Fruit fly (Drosophila melanogaster) whole organism, embryonic: ENCODE results near the gene SecCl.
A peak's percentile ranks its signal among the peaks of the same experiment; 100 is the strongest.

ENCODE experiments used
- Aef1 ChIP-seq: fragments of 200-800 bp; sonication (Bioruptor generic); IDR thresholded peaks from 3 replicates; pipeline ENCODE4 v1.3.6; 2022; ENCODE audit warnings: missing biosample characterization, missing genetic modification characterization
- CG12071 ChIP-seq: fragments of 200-800 bp; sonication (Bioruptor generic); optimal IDR thresholded peaks from 3 replicates; lab custom pipeline; 2018; ENCODE audit warnings: missing biosample characterization, mild to moderate bottlenecking, missing genetic modification characterization
- CG13287 ChIP-seq: fragments of 200-800 bp; sonication (Bioruptor generic); IDR thresholded peaks from 2 replicates; pipeline ENCODE4 v1.3.6; 2022; ENCODE audit warnings: missing biosample characterization, missing genetic modification characterization; ENCODE audit not compliant: partially characterized antibody
- CG14014 ChIP-seq: fragments of 200-800 bp; sonication (Bioruptor generic); IDR thresholded peaks from 2 replicates; pipeline ENCODE4 v1.3.6; 2022; ENCODE audit warnings: missing biosample characterization, missing genetic modification characterization
- CG14860 ChIP-seq: fragments of 200-800 bp; sonication (Bioruptor generic); IDR thresholded peaks from 3 replicates; pipeline ENCODE4 v1.3.6; 2022; ENCODE audit warnings: missing biosample characterization, missing genetic modification characterization; ENCODE audit not compliant: partially characterized antibody
- CG16863 ChIP-seq: fragments of 200-800 bp; sonication (Bioruptor generic); optimal IDR thresholded peaks from 3 replicates; lab custom pipeline; 2016; ENCODE audit warnings: missing biosample characterization, missing genetic modification characterization
- CG2129 ChIP-seq: fragments of 200-800 bp; sonication (Bioruptor generic); IDR thresholded peaks from 2 replicates; pipeline ENCODE4 v1.3.6; 2022; ENCODE audit warnings: missing biosample characterization, missing genetic modification characterization; ENCODE audit not compliant: partially characterized antibody
- CG2875 ChIP-seq: fragments of 200-800 bp; sonication (Bioruptor generic); optimal IDR thresholded peaks from 2 replicates; lab custom pipeline; 2017; ENCODE audit warnings: missing biosample characterization, mild to moderate bottlenecking, missing genetic modification characterization, missing genetic modification reagents
- CG43689 ChIP-seq: fragments of 200-800 bp; sonication (Bioruptor generic); IDR thresholded peaks from 2 replicates; pipeline ENCODE4 v1.3.6; 2022; ENCODE audit warnings: missing biosample characterization, missing genetic modification characterization
- CG6683 ChIP-seq: fragments of 200-800 bp; sonication (Bioruptor generic); optimal IDR thresholded peaks from 2 replicates; lab custom pipeline; 2017; ENCODE audit warnings: missing biosample characterization, mild to moderate bottlenecking, missing genetic modification characterization, missing genetic modification reagents
- CG8089 ChIP-seq: fragments of 200-800 bp; sonication (Bioruptor generic); optimal IDR thresholded peaks from 3 replicates; lab custom pipeline; 2016; ENCODE audit warnings: missing biosample characterization, missing genetic modification characterization
- CG8388 ChIP-seq: fragments of 200-800 bp; sonication (Bioruptor generic); optimal IDR thresholded peaks from 2 replicates; lab custom pipeline; 2019; ENCODE audit warnings: missing biosample characterization, mild to moderate bottlenecking, missing genetic modification characterization, moderate library complexity
- CG8924 ChIP-seq: fragments of 200-800 bp; optimal IDR thresholded peaks from 3 replicates; lab custom pipeline; 2019; ENCODE audit warnings: missing biosample characterization, mild to moderate bottlenecking, missing genetic modification characterization, moderate library complexity
- CG9437 ChIP-seq: fragments of 200-800 bp; sonication (Bioruptor generic); optimal IDR thresholded peaks from 2 replicates; lab custom pipeline; 2018; ENCODE audit warnings: missing biosample characterization, mild to moderate bottlenecking, missing genetic modification characterization
- D ChIP-seq, 2 experiments: fragments of 200-800 bp in 1 of 2; fragments of >200 bp in 1 of 2; sonication (Bioruptor generic) in 1 of 2; optimal IDR thresholded peaks; 2 replicates in 1 of 2; 3 replicates in 1 of 2; lab custom pipeline; 2017; ENCODE audit warnings: mild to moderate bottlenecking in 1 of 2, missing biosample characterization in 1 of 2, missing genetic modification characterization in 1 of 2, missing genetic modification reagents in 1 of 2
- D19A ChIP-seq: fragments of 200-800 bp; optimal IDR thresholded peaks from 3 replicates; lab custom pipeline; 2019; ENCODE audit warnings: missing biosample characterization, mild to moderate bottlenecking, missing genetic modification characterization, moderate library complexity
- Dad ChIP-seq: fragments of 200-800 bp; sonication (Bioruptor generic); optimal IDR thresholded peaks from 3 replicates; lab custom pipeline; 2016; ENCODE audit warnings: missing biosample characterization, missing genetic modification characterization
- Dbx ChIP-seq: fragments of 200-800 bp; sonication (Bioruptor generic); IDR thresholded peaks from 3 replicates; pipeline ENCODE4 v1.3.6; 2022; ENCODE audit warnings: missing biosample characterization, missing genetic modification characterization
- Deaf1 ChIP-seq: fragments of 200-800 bp; optimal IDR thresholded peaks from 3 replicates; lab custom pipeline; 2019; ENCODE audit warnings: missing biosample characterization, mild to moderate bottlenecking, missing genetic modification characterization, moderate library complexity
- Doc3 ChIP-seq: fragments of 200-800 bp; sonication (Bioruptor generic); IDR thresholded peaks from 3 replicates; pipeline ENCODE4 v1.3.6; 2022; ENCODE audit warnings: missing biosample characterization, missing genetic modification characterization; ENCODE audit not compliant: partially characterized antibody
- Elba2 ChIP-seq: fragments of 200-800 bp; sonication (Bioruptor generic); optimal IDR thresholded peaks from 3 replicates; lab custom pipeline; 2016; ENCODE audit warnings: missing biosample characterization, missing genetic modification characterization
- Fer1 ChIP-seq: fragments of 200-800 bp; sonication (Bioruptor generic); optimal IDR thresholded peaks from 2 replicates; lab custom pipeline; 2017; ENCODE audit warnings: missing biosample characterization, mild to moderate bottlenecking, missing genetic modification characterization
- Fer2 ChIP-seq: fragments of 200-800 bp; sonication (Bioruptor generic); optimal IDR thresholded peaks from 2 replicates; lab custom pipeline; 2018; ENCODE audit warnings: missing biosample characterization, mild to moderate bottlenecking, missing genetic modification characterization, moderate library complexity
- Gsc ChIP-seq: fragments of 200-800 bp; sonication (Bioruptor generic); IDR thresholded peaks from 2 replicates; pipeline ENCODE4 v1.3.6; 2022; ENCODE audit warnings: missing biosample characterization, missing genetic modification characterization
- H2.0 ChIP-seq: fragments of 200-800 bp; sonication (Bioruptor generic); IDR thresholded peaks from 2 replicates; pipeline ENCODE4 v1.3.6; 2022; ENCODE audit warnings: missing biosample characterization, missing genetic modification characterization
- HmgZ ChIP-seq: fragments of 200-800 bp; sonication (Bioruptor generic); optimal IDR thresholded peaks from 2 replicates; lab custom pipeline; 2018; ENCODE audit warnings: missing biosample characterization, mild to moderate bottlenecking, missing genetic modification characterization
- Hr51 ChIP-seq, 2 experiments: fragments of 200-800 bp; sonication (Bioruptor generic); optimal IDR thresholded peaks; 2 replicates in 1 of 2; 3 replicates in 1 of 2; lab custom pipeline; 2016 to 2018; ENCODE audit warnings: missing biosample characterization in 2 of 2, missing genetic modification characterization in 2 of 2, mild to moderate bottlenecking in 1 of 2, moderate library complexity in 1 of 2
- Hsf ChIP-seq: fragments of 200-800 bp; sonication (Bioruptor generic); optimal IDR thresholded peaks from 3 replicates; lab custom pipeline; 2016; ENCODE audit warnings: missing biosample characterization, missing genetic modification characterization
- Max ChIP-seq: fragments of 200-800 bp; sonication (Bioruptor generic); optimal IDR thresholded peaks from 2 replicates; lab custom pipeline; 2016; ENCODE audit warnings: missing biosample characterization, mild to moderate bottlenecking, missing genetic modification characterization
- Mrtf ChIP-seq: fragments of 200-800 bp; sonication (Bioruptor generic); IDR thresholded peaks from 3 replicates; pipeline ENCODE4 v1.3.6; 2022; ENCODE audit warnings: missing biosample characterization, missing genetic modification characterization
- Neu2 ChIP-seq: fragments of 200-800 bp; sonication (Bioruptor generic); optimal IDR thresholded peaks from 3 replicates; lab custom pipeline; 2016; ENCODE audit warnings: missing biosample characterization, missing genetic modification characterization, borderline replicate concordance
- Ravus ChIP-seq: fragments of 200-800 bp; sonication (Bioruptor generic); IDR thresholded peaks from 2 replicates; pipeline ENCODE4 v1.3.6; 2022; ENCODE audit warnings: missing biosample characterization, missing genetic modification characterization
- Sin3A ChIP-seq: fragments of >200 bp; optimal IDR thresholded peaks from 2 replicates; lab custom pipeline; 2018
- Sox100B ChIP-seq: fragments of 200-800 bp; sonication (Bioruptor generic); optimal IDR thresholded peaks from 3 replicates; lab custom pipeline; 2018; ENCODE audit warnings: missing biosample characterization, mild to moderate bottlenecking, missing genetic modification characterization
- TFAM ChIP-seq: fragments of 200-800 bp; sonication (Bioruptor generic); optimal IDR thresholded peaks from 2 replicates; lab custom pipeline; 2017; ENCODE audit warnings: missing biosample characterization, missing genetic modification characterization, inconsistent platforms
- Xrp1 ChIP-seq: fragments of 200-800 bp; sonication (Bioruptor generic); IDR thresholded peaks from 2 replicates; pipeline ENCODE4 v1.3.6; 2022; ENCODE audit warnings: missing biosample characterization, missing genetic modification characterization
- abd-A ChIP-seq: fragments of 200-800 bp; sonication (Bioruptor generic); optimal IDR thresholded peaks from 3 replicates; lab custom pipeline; 2019; ENCODE audit warnings: missing biosample characterization, mild to moderate bottlenecking, missing genetic modification characterization, moderate library complexity
- aop ChIP-seq: fragments of 200-800 bp; sonication (Bioruptor generic); IDR thresholded peaks from 2 replicates; pipeline ENCODE4 v1.3.6; 2022; ENCODE audit warnings: missing biosample characterization, missing genetic modification characterization
- crp ChIP-seq, 2 experiments: fragments of 200-800 bp; sonication (Bioruptor generic); optimal IDR thresholded peaks; 2 replicates in 1 of 2; 3 replicates in 1 of 2; lab custom pipeline; 2017; ENCODE audit warnings: missing biosample characterization in 2 of 2, missing genetic modification characterization in 2 of 2, mild to moderate bottlenecking in 1 of 2, moderate library complexity in 1 of 2
- gfzf ChIP-seq: fragments of 200-800 bp; sonication (Bioruptor generic); optimal IDR thresholded peaks from 2 replicates; lab custom pipeline; 2016; ENCODE audit warnings: missing biosample characterization, mild to moderate bottlenecking, missing genetic modification characterization, moderate library complexity
- her ChIP-seq: fragments of 200-800 bp; sonication (Bioruptor generic); optimal IDR thresholded peaks from 2 replicates; lab custom pipeline; 2016; ENCODE audit warnings: missing biosample characterization, missing genetic modification characterization
- hkb ChIP-seq, 2 experiments: fragments of 200-800 bp in 1 of 2; fragments of >200 bp in 1 of 2; sonication (Bioruptor generic) in 1 of 2; IDR thresholded peaks in 1 of 2; optimal IDR thresholded peaks in 1 of 2; 2 replicates each; pipeline versions ENCODE4 v1.3.6 to Lab custom; 2017 to 2022; ENCODE audit warnings: missing biosample characterization in 1 of 2, missing genetic modification characterization in 1 of 2
- hth ChIP-seq: fragments of >200 bp; optimal IDR thresholded peaks from 2 replicates; lab custom pipeline; 2017; ENCODE audit warnings: inconsistent platforms
- ind ChIP-seq: fragments of 200-800 bp; sonication (Bioruptor generic); optimal IDR thresholded peaks from 3 replicates; lab custom pipeline; 2016; ENCODE audit warnings: missing biosample characterization, missing genetic modification characterization
- lmd ChIP-seq: fragments of 200-800 bp; sonication (Bioruptor generic); IDR thresholded peaks from 2 replicates; pipeline ENCODE4 v1.3.6; 2022; ENCODE audit warnings: missing biosample characterization, missing genetic modification characterization
- luna ChIP-seq: fragments of 200-800 bp; sonication (Bioruptor generic); optimal IDR thresholded peaks from 2 replicates; lab custom pipeline; 2016; ENCODE audit warnings: missing biosample characterization, missing genetic modification characterization
- pfk ChIP-seq: fragments of 200-800 bp; sonication (Bioruptor generic); optimal IDR thresholded peaks from 2 replicates; lab custom pipeline; 2018; ENCODE audit warnings: missing biosample characterization, mild to moderate bottlenecking, missing genetic modification characterization, moderate library complexity
- pzg ChIP-seq: fragments of 200-800 bp; sonication (Bioruptor generic); optimal IDR thresholded peaks from 3 replicates; lab custom pipeline; 2018; ENCODE audit warnings: missing biosample characterization, mild to moderate bottlenecking, missing genetic modification characterization, moderate library complexity
- sim ChIP-seq: fragments of 200-800 bp; sonication (Bioruptor generic); IDR thresholded peaks from 2 replicates; pipeline ENCODE4 v1.3.6; 2022; ENCODE audit warnings: missing biosample characterization, missing genetic modification characterization

The SecCl gene

DNA sequence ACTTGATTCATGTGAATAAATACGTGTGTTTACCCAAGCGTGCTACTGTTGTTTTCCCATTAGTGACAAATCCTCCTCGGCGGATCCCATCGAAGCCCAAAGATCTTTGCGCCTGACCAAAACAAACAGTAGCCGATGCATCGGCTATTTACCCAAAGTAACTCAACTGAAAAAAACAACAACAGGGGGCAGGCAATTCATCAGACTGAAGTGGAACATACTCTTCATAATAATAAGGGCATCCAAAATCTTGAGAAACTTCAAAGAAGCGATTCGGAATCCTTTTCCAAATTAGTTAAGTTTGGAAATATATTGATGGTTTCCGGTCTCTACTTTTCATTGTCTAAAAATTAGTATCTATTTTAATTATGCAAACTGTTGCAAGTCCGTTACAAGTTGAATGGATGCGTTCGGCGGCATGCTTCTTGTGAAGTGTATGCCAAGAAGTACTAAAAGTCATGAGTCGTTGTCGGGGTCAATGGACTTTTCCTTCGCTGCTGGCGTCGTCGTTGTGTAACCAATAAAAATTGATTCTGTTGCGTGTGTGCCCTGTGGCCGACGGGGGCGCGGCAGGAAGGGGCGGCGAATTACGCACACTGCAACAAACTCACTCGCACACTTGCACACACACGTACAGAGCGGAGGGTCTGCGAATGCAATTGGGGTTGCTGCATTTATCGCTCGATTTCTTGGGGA is 25.5 kb downstream of the SecCl start (continued):
- TF ChIP-seq Dbx (GFP tag; lab: Robert Waterston, UW) (no peak), CG14860 (GFP tag; lab: Robert Waterston, UW) (no peak), hkb (optimal IDR thresholded peaks at IDR 0.05; lab: Kevin White, UChicago) (no peak), hkb (GFP tag; IDR thresholded peaks at IDR 0.05; lab: Robert Waterston, UW) (no peak), Dad (no peak), Elba2 (no peak), pfk (GFP tag; lab: Kevin White, UChicago) (no peak), CG8924 (tag; lab: Kevin White, UChicago) (peak; percentile 19), Fer1 (GFP tag; lab: Kevin White, UChicago) (no peak), TFAM (GFP tag; lab: Kevin White, UChicago) (no peak), CG9437 (GFP tag; lab: Kevin White, UChicago) (no peak), CG14014 (GFP tag; lab: Robert Waterston, UW) (no peak), Max (GFP tag; lab: Kevin White, UChicago) (no peak), her (GFP tag; lab: Kevin White, UChicago) (no peak), ind (no peak), sim (0 out of 2 replicates have a peak, but pooled peaks have one; percentile 33), gfzf (GFP tag; lab: Kevin White, UChicago) (no peak), CG8388 (peak; percentile 27), CG13287 (GFP tag; lab: Robert Waterston, UW) (no peak), luna (GFP tag; lab: Kevin White, UChicago) (no peak), CG16863 (GFP tag; lab: Kevin White, UChicago) (peak; percentile 24), CG8089 (no peak), D (optimal IDR thresholded peaks at IDR 0.05; lab: Kevin White, UChicago) (no peak), D (GFP tag; optimal IDR thresholded peaks at IDR 0.05; lab: Kevin White, UChicago) (peak; percentile 16), abd-A (tag; lab: Kevin White, UChicago) (no peak), CG2875 (GFP tag; lab: Kevin White, UChicago) (no peak), hth (lab: Kevin White, UChicago) (no peak), crp (GFP tag; optimal IDR thresholded peaks at IDR 0.05; lab: Kevin White, UChicago) (no peak), CG43689 (no peak), Gsc (GFP tag; lab: Robert Waterston, UW) (no peak), Aef1 (GFP tag; lab: Robert Waterston, UW) (no peak; the same call in 2 of the 3 replicates), Sox100B (peak; percentile 37), aop (GFP tag; lab: Robert Waterston, UW) (no peak), Hr51 (GFP tag; optimal IDR thresholded peaks at IDR 0.05; lab: Kevin White, UChicago) (peak in 1 of 2 experiments; percentile 16), Ravus (GFP tag; lab: Robert Waterston, UW) (no peak), Hsf (peak; percentile 28), Fer2 (no peak), CG2129 (GFP tag; lab: Robert Waterston, UW) (no peak), Deaf1 (tag; lab: Kevin White, UChicago) (no peak), Xrp1 (GFP tag; lab: Robert Waterston, UW) (peak; percentile 59; the same call in 1 of the 2 replicates), CG12071 (GFP tag; lab: Kevin White, UChicago) (no peak), lmd (peak; percentile 29; the same call in 1 of the 2 replicates), Neu2 (GFP tag; lab: Kevin White, UChicago) (no peak), pzg (no peak), Mrtf (GFP tag; lab: Robert Waterston, UW) (no peak), Sin3A (lab: Kevin White, UChicago) (no peak), HmgZ (tag; lab: Kevin White, UChicago) (no peak), H2.0 (GFP tag; lab: Robert Waterston, UW) (no peak), D19A (tag; lab: Kevin White, UChicago) (peak; percentile 99), CG6683 (no peak), Doc3 (GFP tag; lab: Robert Waterston, UW) (no peak)
